Worm (Caenorhabditis elegans) whole organism, L3 larva: Measurements from ENCODE around the gene Y50D7A.13.

Experiments used
- ama-1 ChIP-seq: fragments of 150-350 bp; optimal IDR thresholded peaks from 2 replicates; lab custom pipeline; 2018
- ceh-16 ChIP-seq: sonication (generic microtip); optimal IDR thresholded peaks from 2 replicates; lab custom pipeline; 2017; ENCODE audit warnings: missing biosample characterization, missing genetic modification characterization
- ceh-28 ChIP-seq: fragments of 150-350 bp; optimal IDR thresholded peaks from 2 replicates; lab custom pipeline; 2014; ENCODE audit warnings: missing biosample characterization, missing genetic modification reagents, missing genetic modification characterization
- daf-12 ChIP-seq: fragments of 150-350 bp; optimal IDR thresholded peaks from 2 replicates; lab custom pipeline; 2014; ENCODE audit warnings: missing biosample characterization, missing genetic modification reagents, missing genetic modification characterization
- egl-27 ChIP-seq: sonication (generic microtip); optimal IDR thresholded peaks from 4 replicates; lab custom pipeline; 2017; ENCODE audit warnings: missing biosample characterization, missing genetic modification reagents, missing genetic modification characterization
- egl-5 ChIP-seq: fragments of 150-350 bp; optimal IDR thresholded peaks from 2 replicates; lab custom pipeline; 2017; ENCODE audit warnings: missing biosample characterization, missing genetic modification reagents, missing genetic modification characterization, inconsistent platforms
- elt-3 ChIP-seq, 3 experiments: fragments of 150-350 bp in 1 of 3; sonication (generic microtip) in 2 of 3; optimal IDR thresholded peaks; 2 replicates in 2 of 3; 4 replicates in 1 of 3; lab custom pipeline; 2014 to 2017; ENCODE audit warnings: missing biosample characterization in 3 of 3, missing genetic modification characterization in 3 of 3
- eor-1 ChIP-seq, 2 experiments: fragments of 150-350 bp; optimal IDR thresholded peaks; 2 replicates each; lab custom pipeline; 2014 to 2018; ENCODE audit warnings: missing biosample characterization in 2 of 2, missing genetic modification characterization in 2 of 2
- fkh-10 ChIP-seq: sonication (generic microtip); optimal IDR thresholded peaks from 2 replicates; lab custom pipeline; 2017; ENCODE audit warnings: missing biosample characterization, missing genetic modification reagents, missing genetic modification characterization
- fkh-2 ChIP-seq: fragments of 150-350 bp; optimal IDR thresholded peaks from 2 replicates; lab custom pipeline; 2014; ENCODE audit warnings: missing biosample characterization, missing genetic modification reagents, missing genetic modification characterization
- fos-1 ChIP-seq: fragments of 150-350 bp; optimal IDR thresholded peaks from 2 replicates; lab custom pipeline; 2014; ENCODE audit warnings: missing biosample characterization, missing genetic modification characterization
- hmg-11 ChIP-seq: sonication (generic microtip); optimal IDR thresholded peaks from 2 replicates; lab custom pipeline; 2016; ENCODE audit warnings: missing genetic modification characterization, missing compliant biosample characterization
- jun-1 ChIP-seq: fragments of 150-350 bp; optimal IDR thresholded peaks from 2 replicates; lab custom pipeline; 2014; ENCODE audit warnings: missing biosample characterization, missing genetic modification reagents, missing genetic modification characterization
- mdl-1 ChIP-seq: fragments of 150-350 bp; optimal IDR thresholded peaks from 2 replicates; lab custom pipeline; 2014; ENCODE audit warnings: missing biosample characterization, missing genetic modification characterization
- mml-1 ChIP-seq: fragments of 150-350 bp; sonication (generic microtip); optimal IDR thresholded peaks from 3 replicates; lab custom pipeline; 2014; ENCODE audit warnings: missing biosample characterization, missing genetic modification characterization
- nhr-11 ChIP-seq: fragments of 150-350 bp; optimal IDR thresholded peaks from 2 replicates; lab custom pipeline; 2014; ENCODE audit warnings: missing biosample characterization, missing genetic modification characterization
- nhr-12 ChIP-seq: fragments of 150-350 bp; optimal IDR thresholded peaks from 2 replicates; lab custom pipeline; 2014; ENCODE audit warnings: missing biosample characterization, missing genetic modification characterization
- nhr-23 ChIP-seq: fragments of 150-350 bp; optimal IDR thresholded peaks from 2 replicates; lab custom pipeline; 2014; ENCODE audit warnings: missing biosample characterization, missing genetic modification reagents, missing genetic modification characterization
- nhr-237 ChIP-seq: fragments of 150-350 bp; optimal IDR thresholded peaks from 2 replicates; lab custom pipeline; 2014; ENCODE audit warnings: missing biosample characterization, missing genetic modification characterization
- nhr-25 ChIP-seq: sonication (generic microtip); optimal IDR thresholded peaks from 2 replicates; lab custom pipeline; 2017; ENCODE audit warnings: missing biosample characterization, missing genetic modification characterization
- nhr-28 ChIP-seq: fragments of 150-350 bp; optimal IDR thresholded peaks from 2 replicates; lab custom pipeline; 2014; ENCODE audit warnings: missing biosample characterization, missing genetic modification characterization
- pqm-1 ChIP-seq: fragments of 150-350 bp; optimal IDR thresholded peaks from 2 replicates; lab custom pipeline; 2017; ENCODE audit warnings: missing biosample characterization, missing genetic modification characterization, inconsistent platforms
- skn-1 ChIP-seq: fragments of 150-350 bp; optimal IDR thresholded peaks from 2 replicates; lab custom pipeline; 2014; ENCODE audit warnings: missing biosample characterization, missing genetic modification characterization
- snpc-4 ChIP-seq: fragments of 150-350 bp; optimal IDR thresholded peaks from 2 replicates; lab custom pipeline; 2014; ENCODE audit warnings: missing biosample characterization, missing genetic modification characterization
- tbx-2 ChIP-seq: sonication (generic microtip); optimal IDR thresholded peaks from 2 replicates; lab custom pipeline; 2016; ENCODE audit warnings: mild to moderate bottlenecking, missing genetic modification characterization, missing compliant biosample characterization
- unc-39 ChIP-seq: sonication (generic microtip); optimal IDR thresholded peaks from 4 replicates; lab custom pipeline; 2017; ENCODE audit warnings: missing biosample characterization, missing genetic modification characterization
- zag-1 ChIP-seq: fragments of 150-350 bp; optimal IDR thresholded peaks from 2 replicates; lab custom pipeline; 2014; ENCODE audit warnings: missing biosample characterization, missing genetic modification characterization
- ztf-4 ChIP-seq: fragments of 150-350 bp; optimal IDR thresholded peaks from 2 replicates; lab custom pipeline; 2014; ENCODE audit warnings: missing biosample characterization, missing genetic modification characterization

Gene Y50D7A.13

ce11 chrIII:283817-284216 is 10.6 kb downstream of the Y50D7A.13 start, which contains the start of gene taco-1:
TSS of gene taco-1 (plus strand) at chrIII:284117.
- TF ChIP-seq nhr-12 (tag; lab: Kevin White, UChicago) (no peak), daf-12 (no peak), fkh-10 (GFP tag; lab: Kevin White, UChicago) (no peak), nhr-11 (no peak), egl-27 (tag; lab: Kevin White, UChicago) (no peak), nhr-28 (tag; lab: Kevin White, UChicago) (no peak), fkh-2 (no peak), nhr-25 (tag; lab: Kevin White, UChicago) (no peak), jun-1 (no peak), elt-3 (tag; optimal IDR thresholded peaks at IDR 0.05; lab: Kevin White, UChicago) (no peak)

ce11 chrIII:282506-282905 is 11.9 kb downstream of the Y50D7A.13 start:
- TF ChIP-seq skn-1 (tag; lab: Kevin White, UChicago) (no peak), ama-1 (no peak), eor-1 (tag; optimal IDR thresholded peaks at IDR 0.05; lab: Kevin White, UChicago) (no peak), egl-27 (tag; lab: Kevin White, UChicago) (no peak), mml-1 (tag; lab: Kevin White, UChicago) (no peak), nhr-237 (tag; lab: Kevin White, UChicago) (no peak), zag-1 (tag; lab: Kevin White, UChicago) (no peak), unc-39 (tag; lab: Kevin White, UChicago) (no peak), egl-5 (tag; lab: Kevin White, UChicago) (no peak), jun-1 (no peak)

ce11 chrIII:264790-265189 is 29.6 kb downstream of the Y50D7A.13 start, which contains the start of gene xpd-1:
TSS of gene xpd-1 (plus strand) at chrIII:265090.
- TF ChIP-seq zag-1 (tag; lab: Kevin White, UChicago): no peak
- no peak for TF ChIP-seq daf-12
- no peak for TF ChIP-seq nhr-237 (tag; lab: Kevin White, UChicago)
- no peak for TF ChIP-seq tbx-2 (tag; lab: Kevin White, UChicago)
- no peak for TF ChIP-seq ztf-4
- TF ChIP-seq ceh-28: no peak
- no peak for TF ChIP-seq fos-1 (tag; lab: Kevin White, UChicago)
- no peak for TF ChIP-seq ceh-16 (tag; lab: Kevin White, UChicago)
- TF ChIP-seq hmg-11 (tag; lab: Kevin White, UChicago): no peak
- no peak for TF ChIP-seq pqm-1 (tag; lab: Kevin White, UChicago)
- no peak for TF ChIP-seq mdl-1
- TF ChIP-seq egl-27 (tag; lab: Kevin White, UChicago): no peak

- no peak for TF ChIP-seq ceh-16 (tag; lab: Kevin White, UChicago)
- no peak for TF ChIP-seq nhr-23 (tag; lab: Kevin White, UChicago)
- no peak for TF ChIP-seq fkh-10 (GFP tag; lab: Kevin White, UChicago)
- TF ChIP-seq snpc-4 (tag; lab: Kevin White, UChicago): no peak
- TF ChIP-seq eor-1 (tag; optimal IDR thresholded peaks at IDR 0.05; lab: Kevin White, UChicago): no peak
Observed at ce11 chrIII:254235-254634, 40.2 kb downstream of the Y50D7A.13 start, which contains the start of gene Y50D7A.3. TSS of gene Y50D7A.3 (plus strand) at chrIII:254535.

ce11 chrIII:251410-251809 is 43.0 kb downstream of the Y50D7A.13 start:
- TF ChIP-seq ceh-28 (peak; percentile 60), nhr-25 (tag; lab: Kevin White, UChicago) (no peak)
